Fruit fly (Drosophila melanogaster) whole organism, wandering third instar larva: ENCODE data around the gene msl-1.

ENCODE experiments used
- Abd-B ChIP-seq: fragments of >200 bp; optimal IDR thresholded peaks from 2 replicates; lab custom pipeline; 2017; ENCODE audit warnings: missing biosample characterization, missing genetic modification characterization
- Hnf4 ChIP-seq: fragments of 200-800 bp; sonication (Bioruptor generic); optimal IDR thresholded peaks from 2 replicates; lab custom pipeline; 2016; ENCODE audit warnings: missing biosample characterization, mild to moderate bottlenecking, missing genetic modification characterization
- Myc ChIP-seq: fragments of >200 bp; optimal IDR thresholded peaks from 2 replicates; lab custom pipeline; 2017
- N ChIP-seq: fragments of >200 bp; optimal IDR thresholded peaks from 2 replicates; lab custom pipeline; 2018; ENCODE audit warnings: missing biosample characterization, missing external identifiers, missing genetic modification characterization
- dl ChIP-seq, 2 experiments: fragments of 175-275, 200-275 bp in 1 of 2; fragments of 200-275 bp in 1 of 2; sonication (Bioruptor generic); optimal IDR thresholded peaks; lab custom pipeline; 2018; ENCODE audit warnings: mild to moderate bottlenecking in 2 of 2, missing biosample characterization in 2 of 2, missing genetic modification characterization in 2 of 2, moderate library complexity in 2 of 2; ENCODE audit not compliant: partially characterized antibody in 2 of 2, insufficient read depth in 1 of 2
- dmrt93B ChIP-seq: fragments of 200-800 bp; sonication (Bioruptor generic); optimal IDR thresholded peaks from 2 replicates; lab custom pipeline; 2018; ENCODE audit warnings: missing biosample characterization, mild to moderate bottlenecking, missing genetic modification characterization
- fru ChIP-seq: fragments of 200-800 bp; sonication (Bioruptor generic); optimal IDR thresholded peaks from 3 replicates; lab custom pipeline; 2016; ENCODE audit warnings: missing biosample characterization, mild to moderate bottlenecking, missing genetic modification characterization
- pan ChIP-seq: fragments of >200 bp; optimal IDR thresholded peaks from 2 replicates; lab custom pipeline; 2017
- psq ChIP-seq: fragments of 200-800 bp; sonication (Bioruptor generic); optimal IDR thresholded peaks from 3 replicates; lab custom pipeline; 2017; ENCODE audit warnings: missing biosample characterization, mild to moderate bottlenecking, missing genetic modification characterization, moderate library complexity
- tai ChIP-seq: sonication (Bioruptor generic); optimal IDR thresholded peaks from 2 replicates; lab custom pipeline; 2016; ENCODE audit warnings: missing biosample characterization, missing genetic modification characterization
- usp ChIP-seq: fragments of >200 bp; optimal IDR thresholded peaks from 2 replicates; lab custom pipeline; 2017; ENCODE audit warnings: missing biosample characterization, missing genetic modification characterization
- woc ChIP-seq: sonication (Bioruptor generic); optimal IDR thresholded peaks from 2 replicates; lab custom pipeline; 2016; ENCODE audit warnings: missing biosample characterization, mild to moderate bottlenecking, missing genetic modification characterization

dm6 chr2L:18652663-18653327, 35.8 kb downstream of the msl-1 start, which contains the start of gene Cyp310a1:
- TF ChIP-seq Abd-B (GFP tag; lab: Kevin White, UChicago): no peak
- no peak for TF ChIP-seq Myc (lab: Kevin White, UChicago)
- no peak for TF ChIP-seq N
- no peak for TF ChIP-seq pan (lab: Kevin White, UChicago)
- TF ChIP-seq fru: no peak
- no peak for TF ChIP-seq woc (GFP tag; lab: Kevin White, UChicago)
- TF ChIP-seq psq (GFP tag; lab: Kevin White, UChicago): no peak
- no peak for TF ChIP-seq Hnf4 (GFP tag; lab: Kevin White, UChicago)
- TF ChIP-seq dmrt93B: no peak
- TF ChIP-seq tai (GFP tag; lab: Kevin White, UChicago): no peak
- TF ChIP-seq dl (GFP tag; optimal IDR thresholded peaks at IDR 0.05; lab: Kevin White, UChicago; ENCODE audit: insufficient read depth in 1 of 2, partially characterized antibody in 2 of 2): no peak
- TF ChIP-seq usp (GFP tag; lab: Kevin White, UChicago): no peak
